Fruit fly (Drosophila melanogaster) whole organism, embryonic: Measurements from ENCODE around the gene nmo.
A peak's percentile ranks its signal among the peaks of the same experiment; 100 is the strongest.

Experiments used
- ATbp ChIP-seq: fragments of 200-800 bp; sonication (Bioruptor generic); optimal IDR thresholded peaks from 2 replicates; lab custom pipeline; 2017; ENCODE audit warnings: missing biosample characterization, mild to moderate bottlenecking, missing genetic modification characterization, missing genetic modification reagents
- Bgb ChIP-seq: fragments of 200-800 bp; sonication (Bioruptor generic); IDR thresholded peaks from 2 replicates; pipeline ENCODE4 v1.3.6; 2022; ENCODE audit warnings: missing biosample characterization, missing genetic modification characterization; ENCODE audit not compliant: partially characterized antibody
- CG10267 ChIP-seq: fragments of 200-800 bp; sonication (Bioruptor generic); optimal IDR thresholded peaks from 2 replicates; lab custom pipeline; 2018; ENCODE audit warnings: missing biosample characterization, mild to moderate bottlenecking, missing genetic modification characterization, moderate library complexity
- CG10462 ChIP-seq: fragments of 200-800 bp; sonication (Bioruptor generic); optimal IDR thresholded peaks from 2 replicates; lab custom pipeline; 2016; ENCODE audit warnings: missing biosample characterization, missing genetic modification characterization
- CG10959 ChIP-seq: fragments of 200-800 bp; sonication (Bioruptor generic); IDR thresholded peaks from 2 replicates; pipeline ENCODE4 v1.3.6; 2022; ENCODE audit warnings: missing biosample characterization, missing genetic modification characterization
- CG11456 ChIP-seq: fragments of 200-800 bp; sonication (Bioruptor generic); IDR thresholded peaks from 3 replicates; pipeline ENCODE4 v1.3.6; 2022; ENCODE audit warnings: missing biosample characterization, missing genetic modification characterization
- CG11695 ChIP-seq: fragments of 200-800 bp; sonication (Bioruptor generic); IDR thresholded peaks from 3 replicates; pipeline ENCODE4 v1.3.6; 2022; ENCODE audit warnings: missing biosample characterization, missing genetic modification characterization
- CG13287 ChIP-seq: fragments of 200-800 bp; sonication (Bioruptor generic); IDR thresholded peaks from 2 replicates; pipeline ENCODE4 v1.3.6; 2022; ENCODE audit warnings: missing biosample characterization, missing genetic modification characterization; ENCODE audit not compliant: partially characterized antibody
- CG15479 ChIP-seq: fragments of 200-800 bp; sonication (Bioruptor generic); optimal IDR thresholded peaks from 3 replicates; lab custom pipeline; 2019; ENCODE audit warnings: missing biosample characterization, mild to moderate bottlenecking, missing genetic modification characterization, moderate library complexity
- CG15514 ChIP-seq: fragments of 200-800 bp; sonication (Bioruptor generic); optimal IDR thresholded peaks from 3 replicates; lab custom pipeline; 2017; ENCODE audit warnings: missing biosample characterization, missing genetic modification characterization, mild to moderate bottlenecking, moderate library complexity, missing genetic modification reagents
- CG1603 ChIP-seq: fragments of 200-800 bp; sonication (Bioruptor generic); optimal IDR thresholded peaks from 2 replicates; lab custom pipeline; 2019; ENCODE audit warnings: missing biosample characterization, mild to moderate bottlenecking, missing genetic modification characterization, moderate library complexity
- CG16813 ChIP-seq: fragments of 200-800 bp; sonication (Bioruptor generic); IDR thresholded peaks from 3 replicates; pipeline ENCODE4 v1.3.6; 2022; ENCODE audit warnings: missing biosample characterization, missing genetic modification characterization; ENCODE audit not compliant: partially characterized antibody
- CG16863 ChIP-seq: fragments of 200-800 bp; sonication (Bioruptor generic); optimal IDR thresholded peaks from 3 replicates; lab custom pipeline; 2016; ENCODE audit warnings: missing biosample characterization, missing genetic modification characterization
- CG17568 ChIP-seq: fragments of 200-800 bp; sonication (Bioruptor generic); optimal IDR thresholded peaks from 2 replicates; lab custom pipeline; 2018; ENCODE audit warnings: missing biosample characterization, mild to moderate bottlenecking, missing genetic modification characterization, moderate library complexity
- CG17829 ChIP-seq: fragments of 200-800 bp; optimal IDR thresholded peaks from 2 replicates; lab custom pipeline; 2019; ENCODE audit warnings: missing biosample characterization, mild to moderate bottlenecking, missing genetic modification characterization, moderate library complexity
- CG18599 ChIP-seq: fragments of 200-800 bp; sonication (Bioruptor generic); optimal IDR thresholded peaks from 3 replicates; lab custom pipeline; 2017; ENCODE audit warnings: missing biosample characterization, missing genetic modification characterization, mild to moderate bottlenecking, moderate library complexity, missing genetic modification reagents
- CG30431 ChIP-seq: fragments of 200-800 bp; sonication (Bioruptor generic); optimal IDR thresholded peaks from 2 replicates; lab custom pipeline; 2017; ENCODE audit warnings: missing biosample characterization, missing genetic modification characterization
- CG32532 ChIP-seq: fragments of 200-800 bp; sonication (Bioruptor generic); IDR thresholded peaks from 2 replicates; pipeline ENCODE4 v1.3.6; 2022; ENCODE audit warnings: missing biosample characterization, missing genetic modification characterization
- CG6765 ChIP-seq: fragments of 200-800 bp; sonication (Bioruptor generic); optimal IDR thresholded peaks from 3 replicates; lab custom pipeline; 2017; ENCODE audit warnings: missing biosample characterization, mild to moderate bottlenecking, missing genetic modification characterization
- CG7745 ChIP-seq: fragments of 200-800 bp; sonication (Bioruptor generic); optimal IDR thresholded peaks from 2 replicates; lab custom pipeline; 2018; ENCODE audit warnings: missing biosample characterization, mild to moderate bottlenecking, missing genetic modification characterization, moderate library complexity
- E2f2 ChIP-seq: fragments of 200-800 bp; sonication (Bioruptor generic); IDR thresholded peaks from 2 replicates; pipeline ENCODE4 v1.3.6; 2022; ENCODE audit warnings: missing biosample characterization, missing genetic modification characterization
- ERR ChIP-seq: fragments of 200-800 bp; sonication (Bioruptor generic); optimal IDR thresholded peaks from 2 replicates; lab custom pipeline; 2016; ENCODE audit warnings: missing biosample characterization, missing genetic modification characterization
- Ets65A ChIP-seq: fragments of 200-800 bp; sonication (Bioruptor generic); peaks from one replicate; lab custom pipeline; 2016; ENCODE audit warnings: missing biosample characterization, missing genetic modification characterization
- Hmr ChIP-seq: fragments of 200-800 bp; sonication (Bioruptor generic); optimal IDR thresholded peaks from 3 replicates; lab custom pipeline; 2017; ENCODE audit warnings: mild to moderate bottlenecking, missing biosample characterization, missing genetic modification reagents, missing genetic modification characterization
- Hmx ChIP-seq: fragments of 200-800 bp; sonication (Bioruptor generic); optimal IDR thresholded peaks from 2 replicates; lab custom pipeline; 2016; ENCODE audit warnings: missing biosample characterization, missing genetic modification characterization
- MBD-R2 ChIP-seq: fragments of 200-800 bp; sonication (Bioruptor generic); IDR thresholded peaks from 2 replicates; pipeline ENCODE4 v1.3.6; 2022; ENCODE audit warnings: missing biosample characterization, missing genetic modification characterization
- MTF-1 ChIP-seq: fragments of 200-800 bp; sonication (Bioruptor generic); optimal IDR thresholded peaks from 2 replicates; lab custom pipeline; 2018; ENCODE audit warnings: missing biosample characterization, mild to moderate bottlenecking, missing genetic modification characterization, borderline replicate concordance
- Mes4 ChIP-seq: fragments of 200-800 bp; sonication (Bioruptor generic); optimal IDR thresholded peaks from 2 replicates; lab custom pipeline; 2016; ENCODE audit warnings: missing biosample characterization, missing genetic modification characterization
- Ptx1 ChIP-seq: fragments of 200-800 bp; sonication (Bioruptor generic); IDR thresholded peaks from 2 replicates; pipeline ENCODE4 v1.3.6; 2022; ENCODE audit warnings: missing biosample characterization, missing genetic modification characterization
- Ravus ChIP-seq: fragments of 200-800 bp; sonication (Bioruptor generic); IDR thresholded peaks from 2 replicates; pipeline ENCODE4 v1.3.6; 2022; ENCODE audit warnings: missing biosample characterization, missing genetic modification characterization
- Sin3A ChIP-seq: fragments of >200 bp; optimal IDR thresholded peaks from 2 replicates; lab custom pipeline; 2018
- Sox100B ChIP-seq: fragments of 200-800 bp; sonication (Bioruptor generic); optimal IDR thresholded peaks from 3 replicates; lab custom pipeline; 2018; ENCODE audit warnings: missing biosample characterization, mild to moderate bottlenecking, missing genetic modification characterization
- Taf1 ChIP-seq: fragments of 200-800 bp; sonication (Bioruptor generic); IDR thresholded peaks from 2 replicates; pipeline ENCODE4 v1.3.6; 2022; ENCODE audit warnings: missing biosample characterization, missing genetic modification characterization
- Usf ChIP-seq: fragments of 200-800 bp; sonication (Bioruptor generic); optimal IDR thresholded peaks from 2 replicates; lab custom pipeline; 2017; ENCODE audit warnings: missing genotype, missing biosample characterization, missing genetic modification characterization
- ato ChIP-seq: fragments of 200-800 bp; sonication (Bioruptor generic); IDR thresholded peaks from 2 replicates; pipeline ENCODE4 v1.3.6; 2022; ENCODE audit warnings: missing biosample characterization, missing genetic modification characterization; ENCODE audit not compliant: partially characterized antibody
- chm ChIP-seq: fragments of 200-800 bp; sonication (Bioruptor generic); IDR thresholded peaks from 2 replicates; pipeline ENCODE4 v1.3.6; 2022; ENCODE audit warnings: missing biosample characterization, missing genetic modification characterization
- corto ChIP-seq: fragments of 200-800 bp; sonication (Bioruptor generic); optimal IDR thresholded peaks from 2 replicates; lab custom pipeline; 2016; ENCODE audit warnings: missing biosample characterization, mild to moderate bottlenecking, missing genetic modification characterization, moderate library complexity
- dpn ChIP-seq, 2 experiments: fragments of 200-800 bp; sonication (Bioruptor generic); optimal IDR thresholded peaks; 3 replicates each; lab custom pipeline; 2016; ENCODE audit warnings: missing biosample characterization in 2 of 2, missing genetic modification characterization in 2 of 2
- eve ChIP-seq, 2 experiments: fragments of >200 bp; optimal IDR thresholded peaks; 2 replicates each; lab custom pipeline; 2017; ENCODE audit warnings: missing biosample characterization in 2 of 2, missing genetic modification characterization in 2 of 2
- lbe ChIP-seq: fragments of 200-800 bp; sonication (Bioruptor generic); optimal IDR thresholded peaks from 2 replicates; lab custom pipeline; 2016; ENCODE audit warnings: missing biosample characterization, mild to moderate bottlenecking, missing genetic modification characterization
- lov ChIP-seq, 2 experiments: fragments of 200-800 bp in 1 of 2; fragments of >200 bp in 1 of 2; sonication (Bioruptor generic) in 1 of 2; IDR thresholded peaks in 1 of 2; optimal IDR thresholded peaks in 1 of 2; 2 replicates in 1 of 2; 3 replicates in 1 of 2; pipeline versions ENCODE4 v1.3.6 to Lab custom; 2017 to 2022; ENCODE audit warnings: missing biosample characterization in 1 of 2, missing genetic modification characterization in 1 of 2
- nau ChIP-seq: fragments of 200-800 bp; sonication (Bioruptor generic); optimal IDR thresholded peaks from 3 replicates; lab custom pipeline; 2017; ENCODE audit warnings: missing biosample characterization, mild to moderate bottlenecking, missing genetic modification characterization, missing genetic modification reagents
- row ChIP-seq: fragments of 200-800 bp; sonication (Bioruptor generic); IDR thresholded peaks from 3 replicates; pipeline ENCODE4 v1.3.6; 2022; ENCODE audit warnings: missing biosample characterization, missing genetic modification characterization
- sd ChIP-seq: fragments of 200-800 bp; sonication (Bioruptor generic); optimal IDR thresholded peaks from 3 replicates; lab custom pipeline; 2018; ENCODE audit warnings: missing biosample characterization, mild to moderate bottlenecking, missing genetic modification characterization, moderate library complexity
- tin ChIP-seq: fragments of 200-800 bp; sonication (Bioruptor generic); optimal IDR thresholded peaks from 3 replicates; lab custom pipeline; 2016; ENCODE audit warnings: missing biosample characterization, missing genetic modification characterization
- tll ChIP-seq, 2 experiments: fragments of 200-800 bp in 1 of 2; fragments of >200 bp in 1 of 2; sonication (Bioruptor generic) in 1 of 2; optimal IDR thresholded peaks; 2 replicates each; lab custom pipeline; 2017 to 2019; ENCODE audit warnings: missing biosample characterization in 2 of 2, missing genetic modification characterization in 2 of 2, mild to moderate bottlenecking in 1 of 2, moderate library complexity in 1 of 2
- vnd ChIP-seq: fragments of 200-800 bp; sonication (Bioruptor generic); IDR thresholded peaks from 3 replicates; pipeline ENCODE4 v1.3.6; 2022; ENCODE audit warnings: missing biosample characterization, missing genetic modification characterization; ENCODE audit not compliant: partially characterized antibody
- yki ChIP-seq: fragments of >200 bp; optimal IDR thresholded peaks from 3 replicates; lab custom pipeline; 2018
- zen2 ChIP-seq: fragments of 200-800 bp; sonication (Bioruptor generic); IDR thresholded peaks from 3 replicates; pipeline ENCODE4 v1.3.6; 2022; ENCODE audit warnings: missing biosample characterization, missing genetic modification characterization; ENCODE audit not compliant: partially characterized antibody
- zfh1 ChIP-seq: fragments of 200-800 bp; sonication (Bioruptor generic); IDR thresholded peaks from 3 replicates; pipeline ENCODE4 v1.3.6; 2022; ENCODE audit warnings: missing biosample characterization, missing genetic modification characterization

nmo gene

DNA sequence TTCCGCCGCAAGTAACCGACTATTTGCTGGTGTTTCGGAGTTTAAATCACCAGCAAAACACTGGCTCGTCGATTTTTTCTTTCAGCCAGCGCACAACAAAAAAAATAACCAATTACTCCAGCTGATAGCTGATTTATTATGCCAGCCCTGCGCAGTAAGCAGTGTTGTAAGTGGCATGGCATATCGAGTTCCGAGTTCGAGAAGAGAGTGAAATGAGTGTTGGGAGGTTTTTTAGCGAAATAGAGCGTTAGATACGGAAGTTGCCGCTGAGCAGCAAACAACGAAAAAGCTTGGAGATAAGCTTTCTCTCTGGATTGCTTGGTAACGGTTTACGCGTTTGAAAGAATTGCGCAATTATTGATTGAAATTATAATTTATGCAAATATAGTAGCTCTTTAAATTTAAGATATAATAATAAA is 112.8 kb downstream of the nmo start, which contains the start of gene CG7565 (continued):
- peak; percentile 33; the same call in 1 of the 3 replicates for TF ChIP-seq row (GFP tag; lab: Robert Waterston, UW)
- no peak for TF ChIP-seq yki (lab: Kevin White, UChicago)
- TF ChIP-seq MTF-1 (GFP tag; lab: Kevin White, UChicago) = peak; percentile 33
- TF ChIP-seq CG11695 (GFP tag; lab: Robert Waterston, UW) = 0 out of 3 replicates have a peak, but pooled peaks have one; percentile 13
- peak; percentile 69 for TF ChIP-seq CG13287 (GFP tag; lab: Robert Waterston, UW)
- no peak for TF ChIP-seq Taf1
- no peak for TF ChIP-seq ATbp (GFP tag; lab: Kevin White, UChicago)
- peak; percentile 42 for TF ChIP-seq Ets65A
- TF ChIP-seq dpn (GFP tag; optimal IDR thresholded peaks at IDR 0.05; lab: Kevin White, UChicago) = peak; percentile 17 to 64
- TF ChIP-seq CG10462 (GFP tag; lab: Kevin White, UChicago) = peak; percentile 43
- TF ChIP-seq Usf (GFP tag; lab: Kevin White, UChicago) = no peak
- peak; percentile 49 for TF ChIP-seq nau (GFP tag; lab: Kevin White, UChicago)
- TF ChIP-seq CG16863 (GFP tag; lab: Kevin White, UChicago) = no peak
- TF ChIP-seq CG1603 (tag; lab: Kevin White, UChicago) = peak; percentile 69
- TF ChIP-seq Bgb (GFP tag; lab: Robert Waterston, UW) = peak; percentile 54
- peak; percentile 67 for TF ChIP-seq Hmr
- peak; percentile 49 for TF ChIP-seq CG32532 (GFP tag; lab: Robert Waterston, UW)
- no peak for TF ChIP-seq Ravus (GFP tag; lab: Robert Waterston, UW)
- TF ChIP-seq tll (GFP tag; optimal IDR thresholded peaks at IDR 0.05; lab: Kevin White, UChicago) = peak in 1 of 2 experiments; percentile 17
- peak; percentile 75 for TF ChIP-seq chm (GFP tag; lab: Robert Waterston, UW)
- peak; percentile 74 for TF ChIP-seq MBD-R2
- TF ChIP-seq corto = peak; percentile 19
- TF ChIP-seq sd (tag; lab: Kevin White, UChicago) = peak; percentile 18
- peak; percentile 32 for TF ChIP-seq CG17568 (GFP tag; lab: Kevin White, UChicago)
- peak; percentile 32; the same call in 1 of the 3 replicates for TF ChIP-seq zen2 (GFP tag; lab: Robert Waterston, UW)
- TF ChIP-seq CG10959 (GFP tag; lab: Robert Waterston, UW) = no peak
- TF ChIP-seq vnd (GFP tag; lab: Robert Waterston, UW) = no peak
- peak; percentile 38; the same call in 1 of the 2 replicates for TF ChIP-seq E2f2 (GFP tag; lab: Robert Waterston, UW)
- TF ChIP-seq CG30431 (GFP tag; lab: Kevin White, UChicago) = no peak
- no peak for TF ChIP-seq CG15479 (GFP tag; lab: Kevin White, UChicago)
- TF ChIP-seq CG11456 (GFP tag; lab: Robert Waterston, UW) = peak; percentile 59; the same call in 2 of the 3 replicates
- no peak for TF ChIP-seq CG7745 (tag; lab: Kevin White, UChicago)
- peak; percentile 38 for TF ChIP-seq tin (GFP tag; lab: Kevin White, UChicago)
- TF ChIP-seq Sox100B (GFP tag; lab: Kevin White, UChicago) = no peak
- peak; percentile 88 for TF ChIP-seq CG15514 (GFP tag; lab: Kevin White, UChicago)
- peak; percentile 21 for TF ChIP-seq lbe (GFP tag; lab: Kevin White, UChicago)
- TF ChIP-seq, all 482 proteins: peak for 221

DNA sequence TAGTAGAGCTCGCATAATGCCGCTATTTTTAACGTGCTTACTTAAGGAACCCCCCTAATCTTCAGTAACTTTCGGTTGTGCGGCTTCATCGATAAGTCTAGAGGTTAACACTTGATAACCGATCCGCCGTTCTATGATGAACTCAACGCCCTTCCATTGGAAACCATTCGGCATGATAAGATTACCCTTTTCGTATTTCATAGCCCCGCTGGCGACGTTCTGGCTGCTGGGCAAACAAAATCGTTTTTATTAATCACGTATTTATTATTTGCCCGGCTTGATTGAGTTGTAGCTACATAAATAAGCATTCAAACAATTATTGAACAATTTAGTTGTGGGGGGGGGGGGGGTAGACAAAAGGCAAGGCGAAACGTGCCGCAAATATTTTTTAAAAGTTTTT is 114.7 kb downstream of the nmo start:
- TF ChIP-seq lov (optimal IDR thresholded peaks at IDR 0.05; lab: Kevin White, UChicago) (no peak), lov (GFP tag; IDR thresholded peaks at IDR 0.05; lab: Robert Waterston, UW) (no peak), CG6765 (GFP tag; lab: Kevin White, UChicago) (peak; percentile 37), Ptx1 (GFP tag; lab: Robert Waterston, UW) (no peak), zfh1 (GFP tag; lab: Robert Waterston, UW) (no peak), CG18599 (peak; percentile 48), CG17829 (tag; lab: Kevin White, UChicago) (no peak), eve (GFP tag; optimal IDR thresholded peaks at IDR 0.05; lab: Kevin White, UChicago) (peak in 1 of 2 experiments; percentile 60), CG7745 (tag; lab: Kevin White, UChicago) (no peak), Hmx (GFP tag; lab: Kevin White, UChicago) (no peak), ato (GFP tag; lab: Robert Waterston, UW) (no peak), CG10267 (tag; lab: Kevin White, UChicago) (no peak), Sin3A (lab: Kevin White, UChicago) (no peak), ERR (GFP tag; lab: Kevin White, UChicago) (no peak), CG16813 (GFP tag; lab: Robert Waterston, UW) (no peak), Mes4 (GFP tag; lab: Kevin White, UChicago) (no peak)
